Worm (Caenorhabditis elegans): ENCODE results near the gene nhr-162.

- TF ChIP-seq unc-62 (GFP tag; optimal IDR thresholded peaks at IDR 0.05) (no peak), tlf-1 (GFP tag; optimal IDR thresholded peaks at IDR 0.05) (no peak), rcor-1 (GFP tag; IDR thresholded peaks at IDR 0.05) (no peak), ama-1 (optimal IDR thresholded peaks at IDR 0.05) (no peak), ama-1 (GFP tag; optimal IDR thresholded peaks at IDR 0.05) (no peak), rpc-1 (optimal IDR thresholded peaks at IDR 0.05) (no peak), rpc-1 (tag; optimal IDR thresholded peaks at IDR 0.05) (no peak), ets-4 (GFP tag; optimal IDR thresholded peaks at IDR 0.05) (no peak), T26A5.8 (tag; optimal IDR thresholded peaks at IDR 0.05) (no peak), ceh-91 (GFP tag; IDR thresholded peaks at IDR 0.05) (no peak), lir-1 (GFP tag; conservative IDR thresholded peaks at IDR 0.05) (no peak), attf-6 (GFP tag; IDR thresholded peaks at IDR 0.05) (no peak)
Observed at ce11 chrV:7005964-7006363, 14.3 kb upstream of the nhr-162 start, which contains the start of gene spig-10.

Data from whole organism, young adult.